Worm (Caenorhabditis elegans): ENCODE results near the gene unc-112.

DNA sequence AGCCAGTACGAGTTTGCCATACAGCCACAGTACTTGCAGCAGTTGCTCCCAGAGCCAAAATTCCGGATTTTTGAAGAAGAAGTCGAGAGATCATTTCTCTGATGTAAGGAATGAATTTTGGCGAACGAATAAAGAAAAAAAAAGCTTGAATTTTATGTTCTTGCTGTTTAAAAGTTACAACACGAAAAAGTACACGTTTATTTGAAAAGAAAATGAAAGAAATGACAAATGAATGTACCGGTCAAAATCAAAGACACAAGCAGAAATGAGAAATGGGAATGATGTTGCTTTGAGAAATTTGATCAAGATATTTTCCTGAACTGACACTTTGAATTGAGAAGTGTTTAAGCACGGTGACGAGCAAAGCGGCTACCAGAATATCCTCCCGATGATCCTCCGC lies 44.8 kb upstream of the unc-112 start, which contains the start of gene Y50E8A.6:
- TF ChIP-seq nhr-77 (tag; optimal IDR thresholded peaks at IDR 0.05) (no peak), nhr-237 (tag; optimal IDR thresholded peaks at IDR 0.05) (no peak), elt-2 (tag; optimal IDR thresholded peaks at IDR 0.05) (no peak), snpc-4 (tag; optimal IDR thresholded peaks at IDR 0.05) (no peak), ama-1 (optimal IDR thresholded peaks at IDR 0.05) (no peak), unc-130 (tag; optimal IDR thresholded peaks at IDR 0.05) (no peak), unc-62 (GFP tag; optimal IDR thresholded peaks at IDR 0.05) (no peak), dsc-1 (tag; optimal IDR thresholded peaks at IDR 0.05) (no peak), elt-3 (tag; optimal IDR thresholded peaks at IDR 0.05) (no peak), nhr-12 (tag; optimal IDR thresholded peaks at IDR 0.05) (no peak)

Data from whole organism, L1 larva.